Worm (Caenorhabditis elegans) whole organism, L2 larva: Measurements from ENCODE around the gene ZK185.4.

Source experiments
- F13H6.1 ChIP-seq: sonication (generic microtip); optimal IDR thresholded peaks from 2 replicates; lab custom pipeline; 2016; ENCODE audit warnings: missing genetic modification characterization, missing compliant biosample characterization
- R02D3.7 ChIP-seq: fragments of 150-350 bp; optimal IDR thresholded peaks from 2 replicates; lab custom pipeline; 2014; ENCODE audit warnings: missing biosample characterization, missing genetic modification characterization
- Y55F3AM.14 ChIP-seq: fragments of 200-800 bp; sonication (Bioruptor generic); optimal IDR thresholded peaks from 2 replicates; lab custom pipeline; 2018; ENCODE audit warnings: mild to moderate bottlenecking, missing genetic modification characterization, missing compliant biosample characterization
- ZK546.5 ChIP-seq: sonication (generic microtip); optimal IDR thresholded peaks from 2 replicates; lab custom pipeline; 2017; ENCODE audit warnings: missing biosample characterization, missing genetic modification characterization
- aly-2 ChIP-seq: fragments of 150-350 bp; optimal IDR thresholded peaks from 2 replicates; lab custom pipeline; 2014; ENCODE audit warnings: missing biosample characterization, missing genetic modification characterization
- ama-1 ChIP-seq: fragments of 150-350 bp; optimal IDR thresholded peaks from 2 replicates; lab custom pipeline; 2018; ENCODE audit warnings: inconsistent platforms
- ceh-16 ChIP-seq: fragments of 150-350 bp; optimal IDR thresholded peaks from 2 replicates; lab custom pipeline; 2014; ENCODE audit warnings: missing biosample characterization, missing genetic modification characterization
- ceh-82 ChIP-seq: fragments of 150-350 bp; optimal IDR thresholded peaks from 2 replicates; lab custom pipeline; 2014; ENCODE audit warnings: missing biosample characterization, missing genetic modification characterization
- crh-2 ChIP-seq: sonication (generic microtip); optimal IDR thresholded peaks from 2 replicates; lab custom pipeline; 2017; ENCODE audit warnings: missing biosample characterization, missing genetic modification characterization
- egl-27 ChIP-seq: sonication (generic microtip); optimal IDR thresholded peaks from 3 replicates; lab custom pipeline; 2017; ENCODE audit warnings: missing biosample characterization, missing genetic modification reagents, missing genetic modification characterization
- elt-1 ChIP-seq: fragments of 150-350 bp; optimal IDR thresholded peaks from 2 replicates; lab custom pipeline; 2014; ENCODE audit warnings: missing biosample characterization, missing genetic modification characterization
- fos-1 ChIP-seq: fragments of 150-350 bp; optimal IDR thresholded peaks from 2 replicates; lab custom pipeline; 2014; ENCODE audit warnings: missing biosample characterization, missing genetic modification characterization
- gmeb-1 ChIP-seq: fragments of 150-350 bp; optimal IDR thresholded peaks from 2 replicates; lab custom pipeline; 2014; ENCODE audit warnings: missing biosample characterization, missing genetic modification characterization
- lin-11 ChIP-seq: fragments of 150-350 bp; sonication (generic microtip); optimal IDR thresholded peaks from 2 replicates; lab custom pipeline; 2014; ENCODE audit warnings: missing biosample characterization, missing genetic modification characterization, inconsistent platforms, mixed read lengths
- lin-13 ChIP-seq: fragments of 150-350 bp; optimal IDR thresholded peaks from 2 replicates; lab custom pipeline; 2014; ENCODE audit warnings: missing biosample characterization, missing genetic modification reagents, missing genetic modification characterization
- lin-39 ChIP-seq: fragments of 150-350 bp; optimal IDR thresholded peaks from 2 replicates; lab custom pipeline; 2014; ENCODE audit warnings: missing biosample characterization, missing genetic modification reagents, missing genetic modification characterization
- lsy-2 ChIP-seq, 2 experiments: fragments of 150-350 bp in 1 of 2; sonication (generic microtip) in 1 of 2; optimal IDR thresholded peaks; 2 replicates each; lab custom pipeline; 2014 to 2017; ENCODE audit warnings: missing biosample characterization in 2 of 2, missing genetic modification characterization in 2 of 2
- mab-5 ChIP-seq: fragments of 150-350 bp; optimal IDR thresholded peaks from 2 replicates; lab custom pipeline; 2014; ENCODE audit warnings: missing biosample characterization, missing genetic modification characterization
- mbf-1 ChIP-seq: sonication (generic microtip); optimal IDR thresholded peaks from 2 replicates; lab custom pipeline; 2017; ENCODE audit warnings: missing biosample characterization, missing genetic modification characterization
- nhr-10 ChIP-seq: sonication (generic microtip); optimal IDR thresholded peaks from 2 replicates; lab custom pipeline; 2017; ENCODE audit warnings: missing biosample characterization, missing genetic modification characterization
- nhr-11 ChIP-seq: fragments of 150-350 bp; optimal IDR thresholded peaks from 2 replicates; lab custom pipeline; 2014; ENCODE audit warnings: missing biosample characterization, missing genetic modification characterization
- nhr-129 ChIP-seq: fragments of 150-350 bp; optimal IDR thresholded peaks from 2 replicates; lab custom pipeline; 2014; ENCODE audit warnings: missing biosample characterization, missing genetic modification characterization
- nhr-21 ChIP-seq: fragments of 150-350 bp; optimal IDR thresholded peaks from 2 replicates; lab custom pipeline; 2014; ENCODE audit warnings: missing biosample characterization, missing genetic modification characterization
- nhr-237 ChIP-seq: fragments of 150-350 bp; optimal IDR thresholded peaks from 2 replicates; lab custom pipeline; 2014; ENCODE audit warnings: missing biosample characterization, missing genetic modification characterization
- sem-4 ChIP-seq: fragments of 150-350 bp; optimal IDR thresholded peaks from 2 replicates; lab custom pipeline; 2014; ENCODE audit warnings: missing biosample characterization, missing genetic modification reagents, missing genetic modification characterization
- skn-1 ChIP-seq: sonication (generic microtip); optimal IDR thresholded peaks from 2 replicates; lab custom pipeline; 2017; ENCODE audit warnings: missing biosample characterization, missing genetic modification characterization
- sma-9 ChIP-seq, 2 experiments: fragments of 150-350 bp in 1 of 2; sonication (generic microtip) in 1 of 2; optimal IDR thresholded peaks; 2 replicates each; lab custom pipeline; 2014 to 2016; ENCODE audit warnings: missing genetic modification characterization in 2 of 2, mild to moderate bottlenecking in 1 of 2, missing biosample characterization in 1 of 2, missing compliant biosample characterization in 1 of 2, missing genetic modification reagents in 1 of 2, moderate library complexity in 1 of 2
- snpc-4 ChIP-seq: fragments of 150-350 bp; optimal IDR thresholded peaks from 2 replicates; lab custom pipeline; 2014; ENCODE audit warnings: missing biosample characterization, missing genetic modification characterization
- unc-39 ChIP-seq: fragments of 150-350 bp; optimal IDR thresholded peaks from 2 replicates; lab custom pipeline; 2014; ENCODE audit warnings: missing biosample characterization, missing genetic modification characterization
- unc-55 ChIP-seq: fragments of 150-350 bp; sonication (generic microtip); optimal IDR thresholded peaks from 3 replicates; lab custom pipeline; 2014; ENCODE audit warnings: missing biosample characterization, missing genetic modification reagents, missing genetic modification characterization
- unc-62 ChIP-seq: fragments of 150-350 bp; optimal IDR thresholded peaks from 2 replicates; lab custom pipeline; 2014; ENCODE audit warnings: missing biosample characterization, missing genetic modification reagents, missing genetic modification characterization
- ztf-4 ChIP-seq: fragments of 150-350 bp; optimal IDR thresholded peaks from 2 replicates; lab custom pipeline; 2014; ENCODE audit warnings: missing biosample characterization, missing genetic modification characterization

Gene ZK185.4

DNA sequence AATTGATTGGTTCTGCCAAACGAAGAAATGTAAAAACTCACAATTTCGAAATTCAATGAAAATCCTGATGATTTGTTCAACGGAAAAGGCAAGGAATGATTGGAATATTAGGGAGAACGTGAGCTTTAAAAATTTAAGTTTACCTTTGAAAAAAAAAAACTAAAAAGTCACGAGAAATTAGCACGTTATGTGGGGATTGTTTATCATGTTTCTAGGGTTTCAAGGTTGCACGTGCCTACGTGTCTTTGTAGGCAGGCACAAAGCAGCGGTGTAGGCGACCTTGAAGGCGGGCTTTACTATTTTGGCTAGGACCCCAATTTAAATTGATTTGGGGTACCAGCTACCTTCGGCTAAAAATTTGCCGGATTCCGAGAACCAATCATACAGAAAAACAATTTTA lies 34.4 kb upstream of the ZK185.4 start, which contains the start of gene F28E10.4:
Gene F28E10.4, minus strand, starts transcription at position 101 of the 400 bp plus-strand sequence.
- no peak for TF ChIP-seq lin-39 (tag; lab: Kevin White, UChicago)
- TF ChIP-seq sma-9 (GFP tag; optimal IDR thresholded peaks at IDR 0.05; lab: Kevin White, UChicago), result no peak
- TF ChIP-seq sma-9 (tag; optimal IDR thresholded peaks at IDR 0.05; lab: Kevin White, UChicago), result no peak
- TF ChIP-seq nhr-11 (tag; lab: Kevin White, UChicago), result no peak
- no peak for TF ChIP-seq nhr-21 (tag; lab: Kevin White, UChicago)
- no peak for TF ChIP-seq aly-2 (tag; lab: Kevin White, UChicago)
- no peak for TF ChIP-seq ceh-82
- no peak for TF ChIP-seq lsy-2 (tag; optimal IDR thresholded peaks at IDR 0.05; lab: Kevin White, UChicago)
- no peak for TF ChIP-seq elt-1 (tag; lab: Kevin White, UChicago)
- no peak for TF ChIP-seq nhr-10
- TF ChIP-seq R02D3.7 (tag; lab: Kevin White, UChicago), result no peak
- no peak for TF ChIP-seq skn-1
- TF ChIP-seq ama-1 (lab: Kevin White, UChicago), result no peak
- no peak for TF ChIP-seq Y55F3AM.14
- no peak for TF ChIP-seq sem-4 (tag; lab: Kevin White, UChicago)
- TF ChIP-seq nhr-129, result no peak
- TF ChIP-seq egl-27 (tag; lab: Kevin White, UChicago), result no peak
- TF ChIP-seq lin-11, result no peak
- TF ChIP-seq snpc-4 (tag; lab: Kevin White, UChicago), result no peak
- no peak for TF ChIP-seq unc-39 (tag; lab: Kevin White, UChicago)
- TF ChIP-seq nhr-237 (tag; lab: Kevin White, UChicago), result no peak
- TF ChIP-seq, all 48 proteins: peak for 0

DNA sequence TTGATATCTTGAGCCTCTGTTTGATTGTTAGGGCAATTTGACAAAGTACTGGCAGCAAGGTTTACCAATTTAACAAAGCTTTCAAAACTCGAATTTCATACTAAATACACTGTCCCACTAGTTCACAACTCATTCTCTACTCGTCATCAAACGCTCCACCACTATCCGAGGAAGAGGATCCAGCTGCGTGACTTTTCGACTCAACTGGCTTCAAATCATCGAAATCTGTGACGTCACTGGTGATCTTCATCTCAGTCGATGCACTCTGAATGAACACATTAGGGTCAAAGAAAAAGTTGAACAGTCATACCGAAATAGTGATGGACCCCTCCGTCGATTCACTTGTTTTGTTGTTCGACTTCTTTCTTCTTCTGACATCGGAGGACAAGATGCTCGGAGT lies 33.0 kb upstream of the ZK185.4 start:
- TF ChIP-seq ceh-82 (no peak), lsy-2 (tag; optimal IDR thresholded peaks at IDR 0.05; lab: Kevin White, UChicago) (no peak), lin-13 (GFP tag; lab: Kevin White, UChicago) (no peak), nhr-21 (tag; lab: Kevin White, UChicago) (no peak), ZK546.5 (tag; lab: Kevin White, UChicago) (no peak), skn-1 (no peak), nhr-129 (no peak), unc-39 (tag; lab: Kevin White, UChicago) (no peak), sem-4 (tag; lab: Kevin White, UChicago) (no peak), ztf-4 (no peak)

ce11 chrIV:4564541-4564940 lies 31.6 kb upstream of the ZK185.4 start:
- no peak for TF ChIP-seq lin-13 (GFP tag; lab: Kevin White, UChicago)
- TF ChIP-seq nhr-11 (tag; lab: Kevin White, UChicago), result no peak
- no peak for TF ChIP-seq elt-1 (tag; lab: Kevin White, UChicago)
- TF ChIP-seq, all 48 proteins: peak for 0

- TF ChIP-seq crh-2 (tag; lab: Kevin White, UChicago) (peak; percentile 7), mab-5 (tag; lab: Kevin White, UChicago) (no peak), fos-1 (tag; lab: Kevin White, UChicago) (peak; percentile 67)
Measured at ce11 chrIV:4562599-4563116, 29.7 kb upstream of the ZK185.4 start, which contains the start of gene igeg-1. Gene igeg-1 (plus strand): TSS chrIV:4562649.

DNA sequence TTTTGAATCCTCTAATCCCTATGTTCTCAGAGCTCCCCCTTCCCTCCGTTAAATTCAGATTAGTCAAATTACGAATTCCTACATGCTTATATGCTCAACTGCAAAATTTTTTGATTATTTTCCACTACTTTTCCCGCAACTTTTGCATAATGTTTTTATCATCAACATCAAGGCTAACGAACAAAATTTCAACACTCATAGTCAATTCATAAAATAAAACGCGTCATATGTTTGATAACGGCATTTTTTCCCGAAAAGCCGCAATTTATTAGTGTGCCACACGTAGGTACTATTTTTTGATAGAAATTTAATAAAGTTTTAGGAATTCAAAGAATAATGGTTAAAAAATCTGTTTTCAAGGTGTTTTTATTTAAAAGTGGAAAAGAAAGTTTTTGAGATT lies 26.2 kb upstream of the ZK185.4 start:
- TF ChIP-seq gmeb-1 (peak; percentile 14), ceh-16 (no peak), unc-39 (tag; lab: Kevin White, UChicago) (no peak), mbf-1 (tag; lab: Kevin White, UChicago) (no peak), unc-55 (no peak), ceh-82 (no peak), nhr-129 (no peak), lsy-2 (tag; optimal IDR thresholded peaks at IDR 0.05; lab: Kevin White, UChicago) (no peak), fos-1 (tag; lab: Kevin White, UChicago) (peak; percentile 67), lin-11 (no peak)

ce11 chrIV:4557731-4558130 lies 24.8 kb upstream of the ZK185.4 start:
- TF ChIP-seq crh-2 (tag; lab: Kevin White, UChicago), result peak; percentile 51
- TF ChIP-seq gmeb-1, result no peak
- peak; percentile 9 for TF ChIP-seq fos-1 (tag; lab: Kevin White, UChicago)
- no peak for TF ChIP-seq nhr-10
- no peak for TF ChIP-seq aly-2 (tag; lab: Kevin White, UChicago)
- TF ChIP-seq F13H6.1 (tag; lab: Kevin White, UChicago), result peak; percentile 39
- no peak for TF ChIP-seq unc-62
- no peak for TF ChIP-seq egl-27 (tag; lab: Kevin White, UChicago)
